Fruit fly (Drosophila melanogaster) whole organism, embryonic: ENCODE results near the gene CG10581.

ENCODE experiments used
- CG10366 ChIP-seq: fragments of 200-800 bp; sonication (Bioruptor generic); IDR thresholded peaks from 2 replicates; pipeline ENCODE4 v1.3.6; 2022; ENCODE audit warnings: missing biosample characterization, missing genetic modification characterization
- CG10959 ChIP-seq: fragments of 200-800 bp; sonication (Bioruptor generic); IDR thresholded peaks from 2 replicates; pipeline ENCODE4 v1.3.6; 2022; ENCODE audit warnings: missing biosample characterization, missing genetic modification characterization
- CG17361 ChIP-seq: fragments of 200-800 bp; sonication (Bioruptor generic); IDR thresholded peaks from 3 replicates; pipeline ENCODE4 v1.3.6; 2022; ENCODE audit warnings: missing biosample characterization, missing genetic modification characterization
- CG1792 ChIP-seq: fragments of 200-800 bp; sonication (Bioruptor generic); optimal IDR thresholded peaks from 2 replicates; lab custom pipeline; 2016; ENCODE audit warnings: missing biosample characterization, missing genetic modification characterization
- CG18764 ChIP-seq: fragments of 200-800 bp; sonication (Bioruptor generic); optimal IDR thresholded peaks from 3 replicates; lab custom pipeline; 2016; ENCODE audit warnings: missing biosample characterization, missing genetic modification characterization
- CG2678 ChIP-seq: fragments of 200-800 bp; sonication (Bioruptor generic); optimal IDR thresholded peaks from 3 replicates; lab custom pipeline; 2019; ENCODE audit warnings: missing biosample characterization, mild to moderate bottlenecking, missing genetic modification characterization, moderate library complexity
- CG3281 ChIP-seq: fragments of 200-800 bp; sonication (Bioruptor generic); optimal IDR thresholded peaks from 3 replicates; lab custom pipeline; 2017; ENCODE audit warnings: missing biosample characterization, mild to moderate bottlenecking, missing genetic modification characterization
- CG3838 ChIP-seq: fragments of 200-800 bp; sonication (Bioruptor generic); optimal IDR thresholded peaks from 3 replicates; lab custom pipeline; 2016; ENCODE audit warnings: missing biosample characterization, missing genetic modification characterization
- CG4282 ChIP-seq: fragments of 200-800 bp; sonication (Bioruptor generic); optimal IDR thresholded peaks from 2 replicates; lab custom pipeline; 2016; ENCODE audit warnings: missing biosample characterization, missing genetic modification characterization
- CG4424 ChIP-seq: fragments of 200-800 bp; sonication (Bioruptor generic); optimal IDR thresholded peaks from 3 replicates; lab custom pipeline; 2016; ENCODE audit warnings: missing biosample characterization, missing genetic modification characterization
- CG4854 ChIP-seq: fragments of 200-800 bp; sonication (Bioruptor generic); optimal IDR thresholded peaks from 2 replicates; lab custom pipeline; 2016; ENCODE audit warnings: missing biosample characterization, missing genetic modification characterization, inconsistent platforms
- CG6683 ChIP-seq: fragments of 200-800 bp; sonication (Bioruptor generic); optimal IDR thresholded peaks from 2 replicates; lab custom pipeline; 2017; ENCODE audit warnings: missing biosample characterization, mild to moderate bottlenecking, missing genetic modification characterization, missing genetic modification reagents
- CG7556 ChIP-seq: fragments of 200-800 bp; sonication (Bioruptor generic); optimal IDR thresholded peaks from 2 replicates; lab custom pipeline; 2017; ENCODE audit warnings: missing biosample characterization, mild to moderate bottlenecking, missing genetic modification characterization
- CG8388 ChIP-seq: fragments of 200-800 bp; sonication (Bioruptor generic); optimal IDR thresholded peaks from 2 replicates; lab custom pipeline; 2019; ENCODE audit warnings: missing biosample characterization, mild to moderate bottlenecking, missing genetic modification characterization, moderate library complexity
- CG8924 ChIP-seq: fragments of 200-800 bp; optimal IDR thresholded peaks from 3 replicates; lab custom pipeline; 2019; ENCODE audit warnings: missing biosample characterization, mild to moderate bottlenecking, missing genetic modification characterization, moderate library complexity
- CrebB ChIP-seq: fragments of 200-800 bp; sonication (Bioruptor generic); optimal IDR thresholded peaks from 3 replicates; lab custom pipeline; 2018; ENCODE audit warnings: missing biosample characterization, mild to moderate bottlenecking, missing genetic modification characterization
- Dll ChIP-seq: fragments of 200-800 bp; sonication (Bioruptor generic); IDR thresholded peaks from 4 replicates; pipeline ENCODE4 v1.3.6; 2022; ENCODE audit warnings: missing biosample characterization, missing genetic modification characterization; ENCODE audit not compliant: partially characterized antibody
- Doc3 ChIP-seq: fragments of 200-800 bp; sonication (Bioruptor generic); IDR thresholded peaks from 3 replicates; pipeline ENCODE4 v1.3.6; 2022; ENCODE audit warnings: missing biosample characterization, missing genetic modification characterization; ENCODE audit not compliant: partially characterized antibody
- ERR ChIP-seq: fragments of 200-800 bp; sonication (Bioruptor generic); optimal IDR thresholded peaks from 2 replicates; lab custom pipeline; 2016; ENCODE audit warnings: missing biosample characterization, missing genetic modification characterization
- Elba2 ChIP-seq: fragments of 200-800 bp; sonication (Bioruptor generic); optimal IDR thresholded peaks from 3 replicates; lab custom pipeline; 2016; ENCODE audit warnings: missing biosample characterization, missing genetic modification characterization
- Ets97D ChIP-seq: fragments of 200-800 bp; sonication (Bioruptor generic); optimal IDR thresholded peaks from 3 replicates; lab custom pipeline; 2016; ENCODE audit warnings: missing biosample characterization, missing genetic modification characterization
- HLH3B ChIP-seq: fragments of 200-800 bp; sonication (Bioruptor generic); IDR thresholded peaks from 2 replicates; pipeline ENCODE4 v1.3.6; 2022; ENCODE audit warnings: missing biosample characterization, missing genetic modification characterization
- HLH54F ChIP-seq: fragments of 200-800 bp; sonication (Bioruptor generic); optimal IDR thresholded peaks from 3 replicates; lab custom pipeline; 2016; ENCODE audit warnings: missing biosample characterization, missing genetic modification characterization
- Mad ChIP-seq: fragments of 200-800 bp; sonication (Bioruptor generic); optimal IDR thresholded peaks from 2 replicates; lab custom pipeline; 2016; ENCODE audit warnings: missing biosample characterization, missing genetic modification characterization
- Myb ChIP-seq: fragments of 200-800 bp; sonication (Bioruptor generic); optimal IDR thresholded peaks from 2 replicates; lab custom pipeline; 2016; ENCODE audit warnings: missing biosample characterization, missing genetic modification characterization
- Nf-YA ChIP-seq: fragments of 200-800 bp; sonication (Bioruptor generic); IDR thresholded peaks from 2 replicates; pipeline ENCODE4 v1.3.6; 2022; ENCODE audit warnings: missing biosample characterization, missing genetic modification characterization
- Scr ChIP-seq: fragments of 200-800 bp; sonication (Bioruptor generic); IDR thresholded peaks from 2 replicates; pipeline ENCODE4 v1.3.6; 2022; ENCODE audit warnings: missing biosample characterization, missing genetic modification characterization; ENCODE audit not compliant: partially characterized antibody
- Spps ChIP-seq: fragments of 200-800 bp; sonication (Bioruptor generic); optimal IDR thresholded peaks from 2 replicates; lab custom pipeline; 2018; ENCODE audit warnings: missing biosample characterization, mild to moderate bottlenecking, missing genetic modification characterization
- Xbp1 ChIP-seq: fragments of 200-800 bp; sonication (Bioruptor generic); optimal IDR thresholded peaks from 3 replicates; lab custom pipeline; 2016; ENCODE audit warnings: missing biosample characterization, mild to moderate bottlenecking, missing genetic modification characterization
- chif ChIP-seq, 2 experiments: fragments of 200-800 bp; sonication (Bioruptor generic); optimal IDR thresholded peaks; 3 replicates each; lab custom pipeline; 2016; ENCODE audit warnings: missing biosample characterization in 2 of 2, missing genetic modification characterization in 2 of 2
- dm ChIP-seq: fragments of 200-800 bp; sonication (Bioruptor generic); optimal IDR thresholded peaks from 3 replicates; lab custom pipeline; 2016; ENCODE audit warnings: missing biosample characterization, missing genetic modification characterization
- hb ChIP-seq: fragments of 200-800 bp; sonication (Bioruptor generic); IDR thresholded peaks from 3 replicates; pipeline ENCODE4 v1.3.6; 2022; ENCODE audit warnings: missing biosample characterization, missing genetic modification characterization; ENCODE audit not compliant: partially characterized antibody
- inv ChIP-seq: fragments of 200-800 bp; sonication (Bioruptor generic); IDR thresholded peaks from 2 replicates; pipeline ENCODE4 v1.3.6; 2022; ENCODE audit warnings: missing biosample characterization, missing genetic modification characterization; ENCODE audit not compliant: partially characterized antibody
- jigr1 ChIP-seq: fragments of 200-800 bp; sonication (Bioruptor generic); IDR thresholded peaks from 3 replicates; pipeline ENCODE4 v1.3.6; 2022; ENCODE audit warnings: missing biosample characterization, missing genetic modification characterization
- ken ChIP-seq: fragments of 200-800 bp; sonication (Bioruptor generic); IDR thresholded peaks from 3 replicates; pipeline ENCODE4 v1.3.6; 2022; ENCODE audit warnings: missing biosample characterization, missing genetic modification characterization
- luna ChIP-seq: fragments of 200-800 bp; sonication (Bioruptor generic); optimal IDR thresholded peaks from 2 replicates; lab custom pipeline; 2016; ENCODE audit warnings: missing biosample characterization, missing genetic modification characterization
- mld ChIP-seq: fragments of 200-800 bp; sonication (Bioruptor generic); IDR thresholded peaks from 3 replicates; pipeline ENCODE4 v1.3.6; 2022; ENCODE audit warnings: missing biosample characterization, missing genetic modification characterization; ENCODE audit not compliant: partially characterized antibody
- nom ChIP-seq: fragments of 200-800 bp; sonication (Bioruptor generic); optimal IDR thresholded peaks from 2 replicates; lab custom pipeline; 2017; ENCODE audit warnings: missing biosample characterization, missing genetic modification characterization, mild to moderate bottlenecking, moderate library complexity, missing genetic modification reagents
- oc ChIP-seq: fragments of 200-800 bp; sonication (Bioruptor generic); optimal IDR thresholded peaks from 2 replicates; lab custom pipeline; 2018; ENCODE audit warnings: missing biosample characterization, mild to moderate bottlenecking, missing genetic modification characterization, moderate library complexity
- onecut ChIP-seq: fragments of 200-800 bp; sonication (Bioruptor generic); IDR thresholded peaks from 2 replicates; pipeline ENCODE4 v1.3.6; 2022; ENCODE audit warnings: missing biosample characterization, missing genetic modification characterization
- org-1 ChIP-seq: fragments of 200-800 bp; sonication (Bioruptor generic); optimal IDR thresholded peaks from 2 replicates; lab custom pipeline; 2017; ENCODE audit warnings: missing biosample characterization, missing genetic modification characterization
- pzg ChIP-seq: fragments of 200-800 bp; sonication (Bioruptor generic); optimal IDR thresholded peaks from 3 replicates; lab custom pipeline; 2018; ENCODE audit warnings: missing biosample characterization, mild to moderate bottlenecking, missing genetic modification characterization, moderate library complexity
- row ChIP-seq: fragments of 200-800 bp; sonication (Bioruptor generic); IDR thresholded peaks from 3 replicates; pipeline ENCODE4 v1.3.6; 2022; ENCODE audit warnings: missing biosample characterization, missing genetic modification characterization
- sna ChIP-seq: fragments of 200-800 bp; sonication (Bioruptor generic); IDR thresholded peaks from 2 replicates; pipeline ENCODE4 v1.3.6; 2022; ENCODE audit warnings: missing biosample characterization, missing genetic modification characterization; ENCODE audit not compliant: partially characterized antibody
- sr ChIP-seq: fragments of 200-800 bp; sonication (Bioruptor generic); IDR thresholded peaks from 3 replicates; pipeline ENCODE4 v1.3.6; 2022; ENCODE audit warnings: missing biosample characterization, missing genetic modification characterization
- trh ChIP-seq: fragments of 200-800 bp; sonication (Bioruptor generic); optimal IDR thresholded peaks from 2 replicates; lab custom pipeline; 2016; ENCODE audit warnings: missing biosample characterization, missing genetic modification characterization
- ttk ChIP-seq: fragments of 200-800 bp; sonication (Bioruptor generic); IDR thresholded peaks from 2 replicates; pipeline ENCODE4 v2.1.2; 2022; ENCODE audit warnings: missing biosample characterization, missing genetic modification characterization
- unc-4 ChIP-seq: fragments of 200-800 bp; sonication (Bioruptor generic); IDR thresholded peaks from 2 replicates; pipeline ENCODE4 v1.3.6; 2022; ENCODE audit warnings: missing biosample characterization, missing genetic modification characterization; ENCODE audit not compliant: partially characterized antibody
- wdn ChIP-seq: fragments of 200-800 bp; sonication (Bioruptor generic); IDR thresholded peaks from 2 replicates; pipeline ENCODE4 v1.3.6; 2022; ENCODE audit warnings: missing biosample characterization, missing genetic modification characterization
- zf30C ChIP-seq: fragments of 200-800 bp; sonication (Bioruptor generic); optimal IDR thresholded peaks from 3 replicates; lab custom pipeline; 2018; ENCODE audit warnings: missing biosample characterization, mild to moderate bottlenecking, missing genetic modification characterization

CG10581 gene

dm6 chr3L:21049417-21049914 is 15.5 kb upstream of the CG10581 start (continued):
- TF ChIP-seq HLH3B (GFP tag; lab: Robert Waterston, UW) (0 out of 2 replicates have a peak, but pooled peaks have one; percentile 18), row (GFP tag; lab: Robert Waterston, UW) (peak; percentile 47; the same call in 1 of the 3 replicates), nom (no peak), CG4424 (GFP tag; lab: Kevin White, UChicago) (peak; percentile 48), Nf-YA (GFP tag; lab: Robert Waterston, UW) (no peak), trh (GFP tag; lab: Kevin White, UChicago) (no peak), wdn (GFP tag; lab: Robert Waterston, UW) (no peak), chif (GFP tag; optimal IDR thresholded peaks at IDR 0.05; lab: Kevin White, UChicago) (no peak), sna (GFP tag; lab: Robert Waterston, UW) (0 out of 2 replicates have a peak, but pooled peaks have one; percentile 33), Scr (GFP tag; lab: Robert Waterston, UW) (no peak), HLH54F (GFP tag; lab: Kevin White, UChicago) (peak; percentile 26), Spps (no peak), mld (GFP tag; lab: Robert Waterston, UW) (no peak), hb (no peak), CG10366 (GFP tag; lab: Robert Waterston, UW) (no peak), org-1 (no peak), CrebB (tag; lab: Kevin White, UChicago) (peak; percentile 60), unc-4 (GFP tag; lab: Robert Waterston, UW) (0 out of 2 replicates have a peak, but pooled peaks have one; percentile 20), dm (GFP tag; lab: Kevin White, UChicago) (no peak), CG8388 (GFP tag; lab: Kevin White, UChicago) (no peak), Myb (GFP tag; lab: Kevin White, UChicago) (peak; percentile 51), CG3281 (GFP tag; lab: Kevin White, UChicago) (no peak), CG1792 (GFP tag; lab: Kevin White, UChicago) (peak; percentile 6), CG3838 (GFP tag; lab: Kevin White, UChicago) (no peak), Dll (GFP tag; lab: Robert Waterston, UW) (no peak), CG6683 (GFP tag; lab: Kevin White, UChicago) (no peak), Doc3 (no peak), zf30C (GFP tag; lab: Kevin White, UChicago) (peak; percentile 100), ERR (peak; percentile 22), CG18764 (GFP tag; lab: Kevin White, UChicago) (peak; percentile 18), CG7556 (GFP tag; lab: Kevin White, UChicago) (no peak), luna (GFP tag; lab: Kevin White, UChicago) (no peak), CG8924 (tag; lab: Kevin White, UChicago) (no peak), Mad (GFP tag; lab: Kevin White, UChicago) (peak; percentile 4), CG4854 (GFP tag; lab: Kevin White, UChicago) (no peak), jigr1 (GFP tag; lab: Robert Waterston, UW) (no peak), Ets97D (GFP tag; lab: Kevin White, UChicago) (peak; percentile 32), inv (GFP tag; lab: Robert Waterston, UW) (no peak; the same call in 1 of the 2 replicates), oc (tag; lab: Kevin White, UChicago) (peak; percentile 68), CG4282 (GFP tag; lab: Kevin White, UChicago) (peak; percentile 56), CG10959 (GFP tag; lab: Robert Waterston, UW) (no peak), CG17361 (GFP tag; lab: Robert Waterston, UW) (0 out of 3 replicates have a peak, but pooled peaks have one; percentile 32), onecut (GFP tag; lab: Robert Waterston, UW) (0 out of 2 replicates have a peak, but pooled peaks have one; percentile 11), ken (GFP tag; lab: Robert Waterston, UW) (no peak), Elba2 (peak; percentile 35), sr (GFP tag; lab: Robert Waterston, UW) (peak; percentile 99), Xbp1 (GFP tag; lab: Kevin White, UChicago) (peak; percentile 37), pzg (GFP tag; lab: Kevin White, UChicago) (peak; percentile 9), ttk (GFP tag; lab: Robert Waterston, UW) (no peak), CG2678 (tag; lab: Kevin White, UChicago) (peak; percentile 12)
